Fruit fly (Drosophila melanogaster) whole organism, embryonic: ENCODE measurements around the gene CG13659.

Experiments
- Antp ChIP-seq: fragments of 200-800 bp; sonication (Bioruptor generic); optimal IDR thresholded peaks from 3 replicates; lab custom pipeline; 2016; ENCODE audit warnings: missing biosample characterization, missing genetic modification characterization
- CG12659 ChIP-seq: fragments of 200-800 bp; sonication (Bioruptor generic); optimal IDR thresholded peaks from 3 replicates; lab custom pipeline; 2017; ENCODE audit warnings: mild to moderate bottlenecking, missing biosample characterization, missing genetic modification reagents, missing genetic modification characterization
- CG13894 ChIP-seq: fragments of 200-800 bp; sonication (Bioruptor generic); optimal IDR thresholded peaks from 3 replicates; lab custom pipeline; 2018; ENCODE audit warnings: missing biosample characterization, mild to moderate bottlenecking, missing genetic modification characterization, moderate library complexity
- CG15011 ChIP-seq: fragments of 200-800 bp; sonication (Bioruptor generic); optimal IDR thresholded peaks from 3 replicates; lab custom pipeline; 2018; ENCODE audit warnings: missing biosample characterization, mild to moderate bottlenecking, missing genetic modification characterization
- CG16815 ChIP-seq: fragments of 200-800 bp; sonication (Bioruptor generic); optimal IDR thresholded peaks from 3 replicates; lab custom pipeline; 2017; ENCODE audit warnings: missing biosample characterization, mild to moderate bottlenecking, missing genetic modification characterization
- CG17361 ChIP-seq: fragments of 200-800 bp; sonication (Bioruptor generic); IDR thresholded peaks from 3 replicates; pipeline ENCODE4 v1.3.6; 2022; ENCODE audit warnings: missing biosample characterization, missing genetic modification characterization
- CG31441 ChIP-seq: fragments of 200-800 bp; sonication (Bioruptor generic); IDR thresholded peaks from 2 replicates; pipeline ENCODE4 v1.3.6; 2022; ENCODE audit warnings: missing biosample characterization, missing genetic modification characterization
- CG3163 ChIP-seq: fragments of 200-800 bp; sonication (Bioruptor generic); optimal IDR thresholded peaks from 3 replicates; lab custom pipeline; 2016; ENCODE audit warnings: missing biosample characterization, missing genetic modification characterization
- CG33557 ChIP-seq: fragments of 200-800 bp; sonication (Bioruptor generic); optimal IDR thresholded peaks from 2 replicates; lab custom pipeline; 2019; ENCODE audit warnings: missing biosample characterization, mild to moderate bottlenecking, missing genetic modification characterization, moderate library complexity
- CG4424 ChIP-seq: fragments of 200-800 bp; sonication (Bioruptor generic); optimal IDR thresholded peaks from 3 replicates; lab custom pipeline; 2016; ENCODE audit warnings: missing biosample characterization, missing genetic modification characterization
- CG4730 ChIP-seq: fragments of 200-800 bp; sonication (Bioruptor generic); IDR thresholded peaks from 2 replicates; pipeline ENCODE4 v1.3.6; 2022; ENCODE audit warnings: missing biosample characterization, missing genetic modification characterization
- CG7556 ChIP-seq: fragments of 200-800 bp; sonication (Bioruptor generic); optimal IDR thresholded peaks from 2 replicates; lab custom pipeline; 2017; ENCODE audit warnings: missing biosample characterization, mild to moderate bottlenecking, missing genetic modification characterization
- CG7987 ChIP-seq: fragments of 200-800 bp; sonication (Bioruptor generic); optimal IDR thresholded peaks from 2 replicates; lab custom pipeline; 2018; ENCODE audit warnings: missing biosample characterization, mild to moderate bottlenecking, missing genetic modification characterization, moderate library complexity
- CHES-1-like ChIP-seq: fragments of 200-800 bp; sonication (Bioruptor generic); optimal IDR thresholded peaks from 2 replicates; lab custom pipeline; 2016; ENCODE audit warnings: missing biosample characterization, missing genetic modification characterization
- Camta ChIP-seq: fragments of 200-800 bp; sonication (Bioruptor generic); optimal IDR thresholded peaks from 2 replicates; lab custom pipeline; 2016; ENCODE audit warnings: missing biosample characterization, missing genetic modification characterization
- CrebB ChIP-seq: fragments of 200-800 bp; sonication (Bioruptor generic); optimal IDR thresholded peaks from 3 replicates; lab custom pipeline; 2018; ENCODE audit warnings: missing biosample characterization, mild to moderate bottlenecking, missing genetic modification characterization
- Eip74EF ChIP-seq, 2 experiments: fragments of 200-800 bp in 1 of 2; fragments of >200 bp in 1 of 2; sonication (Bioruptor generic) in 1 of 2; optimal IDR thresholded peaks; 2 replicates each; lab custom pipeline; 2017 to 2019; ENCODE audit warnings: missing biosample characterization in 2 of 2, missing genetic modification characterization in 2 of 2, mild to moderate bottlenecking in 1 of 2, moderate library complexity in 1 of 2
- Ets65A ChIP-seq: fragments of 200-800 bp; sonication (Bioruptor generic); peaks from one replicate; lab custom pipeline; 2016; ENCODE audit warnings: missing biosample characterization, missing genetic modification characterization
- Hand ChIP-seq: fragments of 200-800 bp; sonication (Bioruptor generic); optimal IDR thresholded peaks from 2 replicates; lab custom pipeline; 2017; ENCODE audit warnings: mild to moderate bottlenecking, missing biosample characterization, missing genetic modification reagents, missing genetic modification characterization
- HmgD ChIP-seq: fragments of 200-800 bp; sonication (Bioruptor generic); optimal IDR thresholded peaks from 3 replicates; lab custom pipeline; 2016; ENCODE audit warnings: missing biosample characterization, missing genetic modification characterization
- Hmr ChIP-seq: fragments of 200-800 bp; sonication (Bioruptor generic); optimal IDR thresholded peaks from 3 replicates; lab custom pipeline; 2017; ENCODE audit warnings: mild to moderate bottlenecking, missing biosample characterization, missing genetic modification reagents, missing genetic modification characterization
- Lpt ChIP-seq: fragments of >200 bp; optimal IDR thresholded peaks from 2 replicates; lab custom pipeline; 2018; ENCODE audit warnings: missing biosample characterization, missing genetic modification characterization
- MTF-1 ChIP-seq: fragments of 200-800 bp; sonication (Bioruptor generic); optimal IDR thresholded peaks from 2 replicates; lab custom pipeline; 2018; ENCODE audit warnings: missing biosample characterization, mild to moderate bottlenecking, missing genetic modification characterization, borderline replicate concordance
- Meics ChIP-seq: fragments of 200-800 bp; sonication (Bioruptor generic); optimal IDR thresholded peaks from 2 replicates; lab custom pipeline; 2017; ENCODE audit warnings: missing biosample characterization, mild to moderate bottlenecking, missing genetic modification characterization
- NC2β ChIP-seq: fragments of 200-800 bp; sonication (Bioruptor generic); optimal IDR thresholded peaks from 2 replicates; lab custom pipeline; 2016; ENCODE audit warnings: missing biosample characterization, missing genetic modification characterization
- NK7.1 ChIP-seq: fragments of 200-800 bp; sonication (Bioruptor generic); optimal IDR thresholded peaks from 3 replicates; lab custom pipeline; 2016; ENCODE audit warnings: missing biosample characterization, missing genetic modification characterization
- Taf1 ChIP-seq: fragments of 200-800 bp; sonication (Bioruptor generic); IDR thresholded peaks from 2 replicates; pipeline ENCODE4 v1.3.6; 2022; ENCODE audit warnings: missing biosample characterization, missing genetic modification characterization
- Xrp1 ChIP-seq: fragments of 200-800 bp; sonication (Bioruptor generic); IDR thresholded peaks from 2 replicates; pipeline ENCODE4 v1.3.6; 2022; ENCODE audit warnings: missing biosample characterization, missing genetic modification characterization
- amos ChIP-seq: fragments of 200-800 bp; sonication (Bioruptor generic); IDR thresholded peaks from 2 replicates; pipeline ENCODE4 v1.3.6; 2022; ENCODE audit warnings: missing biosample characterization, missing genetic modification characterization; ENCODE audit not compliant: partially characterized antibody
- ase ChIP-seq: fragments of 200-800 bp; sonication (Bioruptor generic); IDR thresholded peaks from 3 replicates; pipeline ENCODE4 v1.3.6; 2022; ENCODE audit warnings: missing biosample characterization, missing genetic modification characterization
- bbx ChIP-seq: fragments of 200-800 bp; sonication (Bioruptor generic); IDR thresholded peaks from 2 replicates; pipeline ENCODE4 v1.3.6; 2022; ENCODE audit warnings: missing biosample characterization, missing genetic modification characterization; ENCODE audit not compliant: partially characterized antibody
- bowl ChIP-seq: fragments of 200-800 bp; sonication (Bioruptor generic); IDR thresholded peaks from 2 replicates; pipeline ENCODE4 v1.3.6; 2022; ENCODE audit warnings: missing biosample characterization, missing genetic modification characterization
- bsh ChIP-seq, 2 experiments: fragments of 200-800 bp; sonication (Bioruptor generic); optimal IDR thresholded peaks; 2 replicates each; lab custom pipeline; 2017 to 2018; ENCODE audit warnings: mild to moderate bottlenecking in 2 of 2, missing biosample characterization in 2 of 2, missing genetic modification characterization in 2 of 2, moderate library complexity in 1 of 2
- fd102C ChIP-seq: fragments of 200-800 bp; sonication (Bioruptor generic); optimal IDR thresholded peaks from 2 replicates; lab custom pipeline; 2018; ENCODE audit warnings: missing biosample characterization, mild to moderate bottlenecking, missing genetic modification characterization, moderate library complexity
- gce ChIP-seq: fragments of 200-800 bp; sonication (Bioruptor generic); IDR thresholded peaks from 3 replicates; pipeline ENCODE4 v1.3.6; 2022; ENCODE audit warnings: missing biosample characterization, missing genetic modification characterization
- insv ChIP-seq, 2 experiments: fragments of 200-800 bp; sonication (Bioruptor generic); optimal IDR thresholded peaks; 3 replicates each; lab custom pipeline; 2016 to 2018; ENCODE audit warnings: missing biosample characterization in 2 of 2, missing genetic modification characterization in 2 of 2
- inv ChIP-seq: fragments of 200-800 bp; sonication (Bioruptor generic); IDR thresholded peaks from 2 replicates; pipeline ENCODE4 v1.3.6; 2022; ENCODE audit warnings: missing biosample characterization, missing genetic modification characterization; ENCODE audit not compliant: partially characterized antibody
- mld ChIP-seq: fragments of 200-800 bp; sonication (Bioruptor generic); IDR thresholded peaks from 3 replicates; pipeline ENCODE4 v1.3.6; 2022; ENCODE audit warnings: missing biosample characterization, missing genetic modification characterization; ENCODE audit not compliant: partially characterized antibody
- psq ChIP-seq: fragments of 200-800 bp; sonication (Bioruptor generic); optimal IDR thresholded peaks from 2 replicates; lab custom pipeline; 2017; ENCODE audit warnings: missing biosample characterization, missing genetic modification characterization
- sc ChIP-seq, 3 experiments: fragments of >200 bp in 2 of 3; fragments of 200-800 bp in 1 of 3; sonication (Bioruptor generic) in 1 of 3; optimal IDR thresholded peaks; 2 replicates in 2 of 3; 3 replicates in 1 of 3; lab custom pipeline; 2017; ENCODE audit warnings: mild to moderate bottlenecking in 1 of 3, missing biosample characterization in 1 of 3, missing genetic modification characterization in 1 of 3, missing genetic modification reagents in 1 of 3
- schlank ChIP-seq: fragments of 200-800 bp; sonication (Bioruptor generic); optimal IDR thresholded peaks from 2 replicates; lab custom pipeline; 2018; ENCODE audit warnings: missing biosample characterization, mild to moderate bottlenecking, missing genetic modification characterization
- scrt ChIP-seq: fragments of 200-800 bp; sonication (Bioruptor generic); optimal IDR thresholded peaks from 2 replicates; lab custom pipeline; 2018; ENCODE audit warnings: missing biosample characterization, mild to moderate bottlenecking, missing genetic modification characterization, moderate library complexity
- slou ChIP-seq: fragments of 200-800 bp; sonication (Bioruptor generic); optimal IDR thresholded peaks from 3 replicates; lab custom pipeline; 2016; ENCODE audit warnings: missing biosample characterization, missing genetic modification characterization
- sob ChIP-seq: fragments of 200-800 bp; sonication (Bioruptor generic); IDR thresholded peaks from 2 replicates; pipeline ENCODE4 v1.3.6; 2022; ENCODE audit warnings: missing biosample characterization, missing genetic modification characterization
- sqz ChIP-seq: fragments of 200-800 bp; sonication (Bioruptor generic); optimal IDR thresholded peaks from 3 replicates; lab custom pipeline; 2018; ENCODE audit warnings: missing biosample characterization, mild to moderate bottlenecking, missing genetic modification characterization
- trh ChIP-seq: fragments of 200-800 bp; sonication (Bioruptor generic); optimal IDR thresholded peaks from 2 replicates; lab custom pipeline; 2016; ENCODE audit warnings: missing biosample characterization, missing genetic modification characterization
- tup ChIP-seq: fragments of 200-800 bp; sonication (Bioruptor generic); optimal IDR thresholded peaks from 2 replicates; lab custom pipeline; 2016; ENCODE audit warnings: missing biosample characterization, mild to moderate bottlenecking, missing genetic modification characterization, moderate library complexity
- zfh1 ChIP-seq: fragments of 200-800 bp; sonication (Bioruptor generic); IDR thresholded peaks from 3 replicates; pipeline ENCODE4 v1.3.6; 2022; ENCODE audit warnings: missing biosample characterization, missing genetic modification characterization

Gene CG13659

DNA sequence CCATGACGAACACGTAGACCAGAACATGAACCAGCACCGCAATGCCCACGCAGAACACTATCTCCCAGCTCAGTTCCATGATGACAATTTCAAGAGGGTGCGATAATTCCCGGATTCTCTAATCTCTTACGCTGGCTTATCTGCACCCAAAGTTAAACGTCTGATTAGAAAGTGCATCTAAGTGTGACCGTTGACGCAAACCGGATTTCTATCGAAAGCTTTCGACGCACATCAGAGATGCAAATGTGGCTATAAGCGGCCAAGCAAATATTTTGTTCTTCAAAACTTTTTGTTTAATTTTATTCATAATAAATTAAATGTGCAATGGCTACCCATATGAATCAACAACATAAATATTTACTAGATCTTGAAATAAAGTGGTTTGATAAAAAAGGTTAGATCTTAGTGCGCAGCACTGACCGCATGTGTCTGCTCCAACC is 38.3 kb upstream of the CG13659 start, which contains the start of the genes Kdsr and CG11858 (continued):
- peak; percentile 19 for TF ChIP-seq CG3163 (GFP tag; lab: Kevin White, UChicago)
- TF ChIP-seq CG33557 = peak; percentile 26
- TF ChIP-seq scrt (GFP tag; lab: Kevin White, UChicago) = peak; percentile 33
- TF ChIP-seq trh (GFP tag; lab: Kevin White, UChicago) = no peak
- TF ChIP-seq Xrp1 = peak; percentile 76
- TF ChIP-seq schlank (tag; lab: Kevin White, UChicago) = no peak
- no peak for TF ChIP-seq CG15011 (GFP tag; lab: Kevin White, UChicago)
- no peak for TF ChIP-seq Eip74EF (GFP tag; optimal IDR thresholded peaks at IDR 0.05; lab: Kevin White, UChicago)
- peak; percentile 52 for TF ChIP-seq Taf1 (GFP tag; lab: Robert Waterston, UW)
- no peak for TF ChIP-seq NK7.1 (GFP tag; lab: Kevin White, UChicago)

DNA sequence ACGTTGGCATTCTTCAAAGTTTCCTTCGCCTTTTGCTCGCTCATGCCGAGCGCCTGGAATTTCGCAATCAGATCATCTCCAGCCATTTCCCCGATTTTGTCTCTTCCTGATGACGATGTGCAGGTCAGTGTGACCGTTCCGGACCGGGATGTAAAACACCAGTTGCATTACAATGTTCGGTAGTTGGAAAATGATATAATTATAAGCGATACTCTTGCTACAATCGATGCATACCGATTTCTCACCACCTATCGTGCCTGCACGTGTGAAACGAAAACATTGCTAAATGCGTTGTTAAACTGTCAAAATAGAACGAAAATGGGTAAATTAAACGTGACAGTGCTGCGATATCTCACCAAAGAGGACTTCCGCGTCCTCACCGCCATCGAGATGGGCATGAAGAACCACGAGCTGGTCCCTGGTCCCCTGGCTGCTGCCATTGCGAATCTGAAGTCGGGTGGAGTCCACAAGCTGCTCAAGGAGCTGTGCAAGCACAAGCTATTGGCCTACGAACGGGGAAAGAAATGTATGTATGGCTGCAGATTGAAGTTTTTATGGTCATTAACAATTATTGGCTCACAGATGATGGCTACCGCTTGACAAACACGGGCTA is 35.0 kb upstream of the CG13659 start, which contains the start of the genes GlnRS and RIOK2:
TSS of gene GlnRS (minus strand) at position 133 of the 613 bp plus-strand sequence.
TSS of gene RIOK2 (plus strand) at position 256 of the 613 bp plus-strand sequence.
- no peak for TF ChIP-seq ase
- peak; percentile 91 for TF ChIP-seq mld
- 0 out of 2 replicates have a peak, but pooled peaks have one; percentile 49 for TF ChIP-seq sob (GFP tag; lab: Robert Waterston, UW)
- TF ChIP-seq CG31441 (GFP tag; lab: Robert Waterston, UW) = no peak
- TF ChIP-seq NC2β (GFP tag; lab: Kevin White, UChicago) = peak; percentile 45
- TF ChIP-seq zfh1 (GFP tag; lab: Robert Waterston, UW) = no peak
- TF ChIP-seq psq = no peak
- TF ChIP-seq sc (optimal IDR thresholded peaks at IDR 0.05; lab: Kevin White, UChicago) = no peak
- TF ChIP-seq sc (GFP tag; optimal IDR thresholded peaks at IDR 0.05; lab: Kevin White, UChicago) = no peak
- TF ChIP-seq fd102C (GFP tag; lab: Kevin White, UChicago) = no peak
- TF ChIP-seq Lpt (GFP tag; lab: Kevin White, UChicago) = no peak
- peak; percentile 64 for TF ChIP-seq CHES-1-like (GFP tag; lab: Kevin White, UChicago)
- TF ChIP-seq CrebB (tag; lab: Kevin White, UChicago) = peak; percentile 11
- TF ChIP-seq sqz (GFP tag; lab: Kevin White, UChicago) = no peak
- TF ChIP-seq CG16815 = no peak
- TF ChIP-seq Meics = no peak
- TF ChIP-seq CG12659 = peak; percentile 64
- TF ChIP-seq CG4730 (GFP tag; lab: Robert Waterston, UW) = no peak
- no peak for TF ChIP-seq tup (GFP tag; lab: Kevin White, UChicago)
- TF ChIP-seq CG7987 (GFP tag; lab: Kevin White, UChicago) = peak; percentile 49
- TF ChIP-seq Hmr (GFP tag; lab: Kevin White, UChicago) = no peak
- TF ChIP-seq CG13894 (tag; lab: Kevin White, UChicago) = no peak
- TF ChIP-seq slou = no peak
- TF ChIP-seq bsh (GFP tag; optimal IDR thresholded peaks at IDR 0.05; lab: Kevin White, UChicago) = no peak
- no peak for TF ChIP-seq gce (GFP tag; lab: Robert Waterston, UW)
- no peak for TF ChIP-seq Antp (GFP tag; lab: Kevin White, UChicago)
- TF ChIP-seq HmgD (GFP tag; lab: Kevin White, UChicago) = peak; percentile 50
- TF ChIP-seq CG4424 = no peak
- no peak for TF ChIP-seq bowl (GFP tag; lab: Robert Waterston, UW)
- no peak for TF ChIP-seq MTF-1 (GFP tag; lab: Kevin White, UChicago)
- no peak for TF ChIP-seq Hand (GFP tag; lab: Kevin White, UChicago)
- peak; percentile 96 for TF ChIP-seq bbx (GFP tag; lab: Robert Waterston, UW)
- no peak for TF ChIP-seq Ets65A
- no peak for TF ChIP-seq insv (GFP tag; optimal IDR thresholded peaks at IDR 0.05; lab: Kevin White, UChicago)
- TF ChIP-seq CG17361 (GFP tag; lab: Robert Waterston, UW) = no peak
- TF ChIP-seq amos (GFP tag; lab: Robert Waterston, UW) = peak; percentile 97
- TF ChIP-seq inv (GFP tag; lab: Robert Waterston, UW) = peak; percentile 94
- no peak for TF ChIP-seq CG7556 (GFP tag; lab: Kevin White, UChicago)
- TF ChIP-seq Camta (GFP tag; lab: Kevin White, UChicago) = no peak
